Worm (Caenorhabditis elegans) whole organism, young adult: ENCODE results near the gene Y46G5A.7.

ENCODE experiments used
- F23B12.7 ChIP-seq: sonication (generic microtip); optimal IDR thresholded peaks from 2 replicates; lab custom pipeline; 2017; ENCODE audit warnings: missing genetic modification characterization, mild to moderate bottlenecking, missing compliant biosample characterization, antibody characterized with exemption, moderate library complexity; ENCODE audit not compliant: insufficient read depth
- F33H1.4 ChIP-seq: fragments of 200-800 bp; sonication (Bioruptor generic); IDR thresholded peaks from 2 replicates; pipeline ENCODE4 v1.3.6; 2022; ENCODE audit warnings: missing genetic modification reagents, missing genetic modification characterization, missing compliant biosample characterization
- F39B2.1 ChIP-seq: fragments of 200-800 bp; sonication (Bioruptor generic); IDR thresholded peaks from 2 replicates; pipeline ENCODE4 v1.3.6; 2022; ENCODE audit warnings: missing genetic modification reagents, missing genetic modification characterization, missing compliant biosample characterization
- F49E8.2 ChIP-seq: sonication (generic microtip); optimal IDR thresholded peaks from 3 replicates; lab custom pipeline; 2017; ENCODE audit warnings: missing genetic modification characterization, mild to moderate bottlenecking, missing compliant biosample characterization, antibody characterized with exemption, moderate library complexity; ENCODE audit not compliant: insufficient read depth
- ama-1 ChIP-seq, 3 experiments: fragments of 150-350 bp in 1 of 3; sonication (generic microtip) in 2 of 3; optimal IDR thresholded peaks; 2 replicates each; lab custom pipeline; 2014 to 2018; ENCODE audit warnings: missing biosample characterization in 2 of 3, missing genetic modification characterization in 2 of 3, missing genetic modification reagents in 2 of 3
- ceh-27 ChIP-seq: fragments of 200-800 bp; sonication (Bioruptor generic); optimal IDR thresholded peaks from 2 replicates; lab custom pipeline; 2018; ENCODE audit warnings: mild to moderate bottlenecking, missing genetic modification characterization, moderate library complexity, missing compliant biosample characterization
- dpl-1 ChIP-seq: fragments of 150-350 bp; optimal IDR thresholded peaks from 2 replicates; lab custom pipeline; 2014; ENCODE audit warnings: missing biosample characterization, missing genetic modification reagents, missing genetic modification characterization
- gei-17 ChIP-seq: fragments of 200-800 bp; sonication (Bioruptor generic); optimal IDR thresholded peaks from 2 replicates; lab custom pipeline; 2018; ENCODE audit warnings: mild to moderate bottlenecking, missing genetic modification characterization, missing compliant biosample characterization

- TF ChIP-seq F39B2.1 (GFP tag; lab: Robert Waterston, UW) (no peak), dpl-1 (GFP tag; lab: Kevin White, UChicago) (no peak), ceh-27 (GFP tag; lab: Kevin White, UChicago) (no peak), F33H1.4 (GFP tag; lab: Robert Waterston, UW) (no peak), ama-1 (optimal IDR thresholded peaks at IDR 0.05; lab: Kevin White, UChicago) (no peak), ama-1 (GFP tag; optimal IDR thresholded peaks at IDR 0.05; lab: Kevin White, UChicago) (no peak), F23B12.7 (tag; lab: Kevin White, UChicago) (no peak), gei-17 (GFP tag; lab: Kevin White, UChicago) (no peak), F49E8.2 (tag; lab: Kevin White, UChicago) (no peak)
These were observed 33.4 kb upstream of the Y46G5A.7 start for ce11 chrII:12789497-12789896.
